Worm (Caenorhabditis elegans) whole organism, L3 larva: ENCODE results near the gene Y54G2A.26.

Experiments used
- lin-15B ChIP-seq: fragments of 150-350 bp; optimal IDR thresholded peaks from 2 replicates; lab custom pipeline; 2014; ENCODE audit warnings: missing biosample characterization, missing genetic modification characterization
- mdl-1 ChIP-seq: fragments of 150-350 bp; optimal IDR thresholded peaks from 2 replicates; lab custom pipeline; 2014; ENCODE audit warnings: missing biosample characterization, missing genetic modification characterization
- nhr-11 ChIP-seq: fragments of 150-350 bp; optimal IDR thresholded peaks from 2 replicates; lab custom pipeline; 2014; ENCODE audit warnings: missing biosample characterization, missing genetic modification characterization
- ztf-11 ChIP-seq: fragments of 150-350 bp; optimal IDR thresholded peaks from 2 replicates; lab custom pipeline; 2014; ENCODE audit warnings: missing biosample characterization, missing genetic modification characterization

Gene Y54G2A.26

ce11 chrIV:2959798-2960197 lies 35.5 kb downstream of the Y54G2A.26 start, which contains the start of gene ser-6:
ser-6 (plus strand) TSS chrIV:2960098.
- TF ChIP-seq lin-15B (tag; lab: Kevin White, UChicago) (no peak), ztf-11 (tag; lab: Kevin White, UChicago) (no peak), mdl-1 (tag; lab: Kevin White, UChicago) (no peak), nhr-11 (no peak)
